Fruit fly (Drosophila melanogaster): ENCODE results near the gene Cpr65Ax2.

Cpr65Ax2 gene

dm6 chr3L:6124616-6125408 lies 25.8 kb downstream of the Cpr65Ax2 start (continued):
- TF ChIP-seq tio (GFP tag; optimal IDR thresholded peaks at IDR 0.05) (peak; percentile 50), chn (GFP tag; optimal IDR thresholded peaks at IDR 0.05) (no peak), sim (GFP tag; IDR thresholded peaks at IDR 0.05) (peak; percentile 82), gsb (GFP tag; IDR thresholded peaks at IDR 0.05) (peak; percentile 64), CG17328 (GFP tag; IDR thresholded peaks at IDR 0.05) (peak; percentile 89), NfI (GFP tag; optimal IDR thresholded peaks at IDR 0.05) (peak; percentile 90), Kr (GFP tag; optimal IDR thresholded peaks at IDR 0.05) (no peak), ap (GFP tag; IDR thresholded peaks at IDR 0.05) (peak; percentile 61), Ada2b (GFP tag; IDR thresholded peaks at IDR 0.05) (peak; percentile 69; the same call in 1 of the 2 replicates), so (GFP tag; IDR thresholded peaks at IDR 0.05) (peak; percentile 76; the same call in 2 of the 3 replicates), tin (GFP tag; optimal IDR thresholded peaks at IDR 0.05) (peak; percentile 69), ac (GFP tag; optimal IDR thresholded peaks at IDR 0.05) (peak; percentile 49), CG6813 (GFP tag; optimal IDR thresholded peaks at IDR 0.05) (peak; percentile 90), sima (GFP tag; optimal IDR thresholded peaks at IDR 0.05) (peak; percentile 54), MESR4 (GFP tag; optimal IDR thresholded peaks at IDR 0.05) (peak; percentile 18), Opbp (GFP tag; IDR thresholded peaks at IDR 0.05; ENCODE audit: partially characterized antibody) (no peak), nerfin-2 (GFP tag; IDR thresholded peaks at IDR 0.05; ENCODE audit: partially characterized antibody) (no peak), CG4617 (GFP tag; optimal IDR thresholded peaks at IDR 0.05; ENCODE audit: borderline replicate concordance) (peak; percentile 1), CG4328 (GFP tag; optimal IDR thresholded peaks at IDR 0.05) (peak; percentile 81), Dad (GFP tag; optimal IDR thresholded peaks at IDR 0.05) (peak; percentile 81), CG8388 (GFP tag; optimal IDR thresholded peaks at IDR 0.05) (peak; percentile 55), CG14860 (GFP tag; IDR thresholded peaks at IDR 0.05; ENCODE audit: partially characterized antibody) (no peak), CG9797 (GFP tag; optimal IDR thresholded peaks at IDR 0.05) (peak; percentile 29), dmrt11E (tag; optimal IDR thresholded peaks at IDR 0.05) (peak; percentile 49), trem (tag; optimal IDR thresholded peaks at IDR 0.05) (peak; percentile 41), zfh1 (GFP tag; IDR thresholded peaks at IDR 0.05) (peak; percentile 88), CG43689 (GFP tag; IDR thresholded peaks at IDR 0.05) (peak; percentile 71), Mes4 (GFP tag; optimal IDR thresholded peaks at IDR 0.05) (peak; percentile 75), Antp (GFP tag; optimal IDR thresholded peaks at IDR 0.05) (peak; percentile 50), CG2889 (GFP tag; IDR thresholded peaks at IDR 0.05) (no peak), CG10209 (GFP tag; optimal IDR thresholded peaks at IDR 0.05) (peak; percentile 73), ato (GFP tag; IDR thresholded peaks at IDR 0.05; ENCODE audit: partially characterized antibody) (no peak), CG14014 (GFP tag; IDR thresholded peaks at IDR 0.05) (peak; percentile 70; the same call in 1 of the 2 replicates), cad (GFP tag; optimal IDR thresholded peaks at IDR 0.05) (no peak), CG2199 (GFP tag; IDR thresholded peaks at IDR 0.05) (peak; percentile 75; the same call in 2 of the 3 replicates), Myb (GFP tag; optimal IDR thresholded peaks at IDR 0.05) (peak; percentile 26), chm (GFP tag; IDR thresholded peaks at IDR 0.05) (peak; percentile 94), zen (tag; optimal IDR thresholded peaks at IDR 0.05) (peak; percentile 55), btn (GFP tag; optimal IDR thresholded peaks at IDR 0.05) (peak; percentile 52), h (optimal IDR thresholded peaks at IDR 0.05) (no peak), CG12155 (GFP tag; optimal IDR thresholded peaks at IDR 0.05) (peak; percentile 59), CG11723 (GFP tag; optimal IDR thresholded peaks at IDR 0.05) (peak; percentile 40), kay (GFP tag; optimal IDR thresholded peaks at IDR 0.05) (no peak), ken (GFP tag; IDR thresholded peaks at IDR 0.05) (peak; percentile 82), CG17802 (tag; optimal IDR thresholded peaks at IDR 0.05) (peak; percentile 98), caup (GFP tag; optimal IDR thresholded peaks at IDR 0.05; ENCODE audit: severe bottlenecking) (peak; percentile 94), CG7839 (tag; optimal IDR thresholded peaks at IDR 0.05) (peak; percentile 63), insv (GFP tag; optimal IDR thresholded peaks at IDR 0.05) (peak in 1 of 2 experiments; percentile 47), CoRest (tag; optimal IDR thresholded peaks at IDR 0.05) (peak; percentile 39)
